Fruit fly (Drosophila melanogaster): ENCODE results near the gene CG32486.

DNA sequence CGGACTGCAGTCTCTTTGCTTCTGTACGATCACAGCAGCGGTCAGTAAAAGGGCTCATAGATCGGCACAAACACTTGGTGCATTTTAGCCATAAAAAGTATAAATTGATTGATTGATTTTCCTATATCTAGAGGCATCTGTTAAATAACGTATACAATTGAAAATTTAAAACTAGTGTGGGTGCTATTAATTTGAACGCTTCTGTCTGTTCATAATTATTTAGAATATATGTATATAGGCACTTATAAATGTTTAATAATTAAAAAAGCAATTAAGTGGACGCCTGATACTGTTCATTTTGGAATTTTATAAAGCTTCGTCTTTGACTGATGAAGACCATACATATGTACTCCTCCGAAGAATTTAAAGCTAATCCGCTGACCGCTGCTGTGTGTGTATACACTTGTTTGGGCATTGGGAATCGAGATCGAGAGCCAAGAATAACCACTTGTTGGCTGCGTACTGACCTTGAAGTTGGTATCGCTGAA, 25.3 kb downstream of the CG32486 start:
- TF ChIP-seq CTCF (optimal IDR thresholded peaks at IDR 0.05), result no peak
- no peak for TF ChIP-seq CG8478 (optimal IDR thresholded peaks at IDR 0.05)
